Fruit fly (Drosophila melanogaster): Measurements from ENCODE around the gene ABCB7.

ABCB7 gene

dm6 chr3L:1649363-1649762, 31.1 kb downstream of the ABCB7 start:
- TF ChIP-seq dsf (GFP tag; optimal IDR thresholded peaks at IDR 0.05; ENCODE audit: borderline replicate concordance) (no peak), psq (GFP tag; optimal IDR thresholded peaks at IDR 0.05) (no peak), tai (GFP tag; optimal IDR thresholded peaks at IDR 0.05) (no peak)

- TF ChIP-seq lola (GFP tag; optimal IDR thresholded peaks at IDR 0.05) (no peak), CG9705 (GFP tag; optimal IDR thresholded peaks at IDR 0.05) (no peak), pan (optimal IDR thresholded peaks at IDR 0.05) (no peak), Hr83 (GFP tag; optimal IDR thresholded peaks at IDR 0.05; ENCODE audit: poor library complexity, severe bottlenecking) (peak; percentile 35), dl (GFP tag; optimal IDR thresholded peaks at IDR 0.05; ENCODE audit: insufficient read depth in 1 of 2, partially characterized antibody in 2 of 2) (no peak), jim (GFP tag; optimal IDR thresholded peaks at IDR 0.05) (no peak)
Measured at dm6 chr3L:1652700-1653200, 34.5 kb downstream of the ABCB7 start, which contains the start of the genes CG7970 and Vta1. Gene CG7970, plus strand, starts transcription at chr3L:1652750. Gene Vta1, minus strand, starts transcription at chr3L:1652900.

- no peak for TF ChIP-seq lola (GFP tag; optimal IDR thresholded peaks at IDR 0.05)
- no peak for TF ChIP-seq OdsH (GFP tag; optimal IDR thresholded peaks at IDR 0.05)
- no peak for TF ChIP-seq Dif (GFP tag; optimal IDR thresholded peaks at IDR 0.05; ENCODE audit: partially characterized antibody)
- no peak for TF ChIP-seq CG32264 (GFP tag; optimal IDR thresholded peaks at IDR 0.05)
- no peak for TF ChIP-seq GATAd (GFP tag; optimal IDR thresholded peaks at IDR 0.05)
- TF ChIP-seq Dfd (GFP tag; optimal IDR thresholded peaks at IDR 0.05) = no peak
- TF ChIP-seq CrebA (GFP tag; optimal IDR thresholded peaks at IDR 0.05; ENCODE audit: borderline replicate concordance) = no peak
- TF ChIP-seq HLH106 (tag; optimal IDR thresholded peaks at IDR 0.05) = no peak
- TF ChIP-seq sage (GFP tag; optimal IDR thresholded peaks at IDR 0.05) = no peak
Measured at dm6 chr3L:1653752-1654151, 35.5 kb downstream of the ABCB7 start.

- no peak for TF ChIP-seq brk (GFP tag; optimal IDR thresholded peaks at IDR 0.05)
- no peak for TF ChIP-seq usp (GFP tag; optimal IDR thresholded peaks at IDR 0.05)
- no peak for TF ChIP-seq dsf (GFP tag; optimal IDR thresholded peaks at IDR 0.05; ENCODE audit: borderline replicate concordance)
- no peak for TF ChIP-seq Dfd (GFP tag; optimal IDR thresholded peaks at IDR 0.05)
Measured at dm6 chr3L:1661738-1662370, 43.6 kb downstream of the ABCB7 start.

- no peak for TF ChIP-seq dmrt93B (GFP tag; optimal IDR thresholded peaks at IDR 0.05)
- no peak for TF ChIP-seq rgr (GFP tag; optimal IDR thresholded peaks at IDR 0.05)
- TF ChIP-seq GATAd (GFP tag; optimal IDR thresholded peaks at IDR 0.05) = no peak
- TF ChIP-seq Dif (GFP tag; optimal IDR thresholded peaks at IDR 0.05; ENCODE audit: partially characterized antibody) = peak; percentile 31
Measured at dm6 chr3L:1663531-1663930, 45.3 kb downstream of the ABCB7 start.

- no peak for TF ChIP-seq Hr78 (GFP tag; optimal IDR thresholded peaks at IDR 0.05)
- no peak for TF ChIP-seq usp (GFP tag; optimal IDR thresholded peaks at IDR 0.05)
- TF ChIP-seq Myc (optimal IDR thresholded peaks at IDR 0.05) = no peak
- TF ChIP-seq Vsx2 (GFP tag; optimal IDR thresholded peaks at IDR 0.05; ENCODE audit: partially characterized antibody) = no peak
- no peak for TF ChIP-seq Sp1 (GFP tag; optimal IDR thresholded peaks at IDR 0.05)
- no peak for TF ChIP-seq jim (GFP tag; optimal IDR thresholded peaks at IDR 0.05)
- no peak for TF ChIP-seq Mio (GFP tag; optimal IDR thresholded peaks at IDR 0.05)
- TF ChIP-seq foxo (GFP tag; optimal IDR thresholded peaks at IDR 0.05) = no peak
- TF ChIP-seq HLH106 (tag; optimal IDR thresholded peaks at IDR 0.05) = no peak
- no peak for TF ChIP-seq woc (GFP tag; optimal IDR thresholded peaks at IDR 0.05)
- no peak for TF ChIP-seq OdsH (GFP tag; optimal IDR thresholded peaks at IDR 0.05)
Measured at dm6 chr3L:1664205-1664604, 46.0 kb downstream of the ABCB7 start.

dm6 chr3L:1664876-1665275, 46.7 kb downstream of the ABCB7 start, which contains the start of the genes Srrm234 and CG7974:
Gene Srrm234, minus strand, starts transcription at chr3L:1665064.
Gene CG7974, plus strand, starts transcription at chr3L:1665138.
- TF ChIP-seq dmrt93B (GFP tag; optimal IDR thresholded peaks at IDR 0.05) (no peak), sage (GFP tag; optimal IDR thresholded peaks at IDR 0.05) (peak; percentile 1), jim (GFP tag; optimal IDR thresholded peaks at IDR 0.05) (no peak)

Measured in whole organism, wandering third instar larva.